1 fruit fly cellular context compared by ENCODE assay signal in genomic region chr3R:11209801-11210402, dm6.
A peak's percentile ranks its signal among the peaks of the same experiment; 100 is the strongest.
TF ChIP-seq lines count a peak whose summit lies in the region.

SdhC (minus strand) TSS chr3R:11209849.
Tctp (plus strand) TSS chr3R:11210247.

TF ChIP-seq in whole organism, embryonic, 481 proteins besides CTCF, POLR2A, EP300 and RAD21 (continued from another document and continues in another):
- TF ChIP-seq GATAe (GFP tag; conservative IDR thresholded peaks at IDR 0.05; lab: Robert Waterston, UW) = no peak
- no peak for TF ChIP-seq ac (GFP tag; optimal IDR thresholded peaks at IDR 0.05; lab: Kevin White, UChicago)
- peak; percentile 6 for TF ChIP-seq D19A (tag; optimal IDR thresholded peaks at IDR 0.05; lab: Kevin White, UChicago)
- TF ChIP-seq CG1602 (GFP tag; optimal IDR thresholded peaks at IDR 0.05; lab: Kevin White, UChicago) = peak; percentile 0
- TF ChIP-seq gt (GFP tag; IDR thresholded peaks at IDR 0.05; lab: Robert Waterston, UW) = no peak
- TF ChIP-seq sens-2 (GFP tag; IDR thresholded peaks at IDR 0.05; lab: Robert Waterston, UW) = no peak
- TF ChIP-seq toy (GFP tag; IDR thresholded peaks at IDR 0.05; lab: Robert Waterston, UW) = no peak
- TF ChIP-seq Taf1 (GFP tag; IDR thresholded peaks at IDR 0.05; lab: Robert Waterston, UW) = no peak
- no peak for TF ChIP-seq CG11093 (GFP tag; IDR thresholded peaks at IDR 0.05; lab: Robert Waterston, UW)
- TF ChIP-seq nerfin-2 (GFP tag; IDR thresholded peaks at IDR 0.05; lab: Robert Waterston, UW; ENCODE audit: partially characterized antibody) = no peak
- TF ChIP-seq CG5953 (GFP tag; IDR thresholded peaks at IDR 0.05; lab: Robert Waterston, UW) = 0 out of 2 replicates have a peak, but pooled peaks have one; percentile 31
- TF ChIP-seq Bgb (GFP tag; IDR thresholded peaks at IDR 0.05; lab: Robert Waterston, UW; ENCODE audit: partially characterized antibody) = peak; percentile 66
- TF ChIP-seq fd96Cb (tag; optimal IDR thresholded peaks at IDR 0.05; lab: Kevin White, UChicago) = no peak
- peak; percentile 33; the same call in 1 of the 2 replicates for TF ChIP-seq NFAT (GFP tag; IDR thresholded peaks at IDR 0.05; lab: Robert Waterston, UW)
- peak; percentile 42 for TF ChIP-seq Blimp-1 (GFP tag; optimal IDR thresholded peaks at IDR 0.05; lab: Kevin White, UChicago)
- TF ChIP-seq hbn (GFP tag; IDR thresholded peaks at IDR 0.05; lab: Robert Waterston, UW; ENCODE audit: partially characterized antibody) = peak; percentile 42; the same call in 1 of the 2 replicates
- TF ChIP-seq scrt (GFP tag; optimal IDR thresholded peaks at IDR 0.05; lab: Kevin White, UChicago) = peak; percentile 32
- no peak for TF ChIP-seq TFAM (GFP tag; optimal IDR thresholded peaks at IDR 0.05; lab: Kevin White, UChicago)
- TF ChIP-seq tx (GFP tag; optimal IDR thresholded peaks at IDR 0.05; lab: Kevin White, UChicago) = no peak
- TF ChIP-seq CG12659 (GFP tag; optimal IDR thresholded peaks at IDR 0.05; lab: Kevin White, UChicago) = peak; percentile 83
- peak; percentile 19 for TF ChIP-seq Elba2 (GFP tag; optimal IDR thresholded peaks at IDR 0.05; lab: Kevin White, UChicago)
- TF ChIP-seq CG4617 (GFP tag; optimal IDR thresholded peaks at IDR 0.05; lab: Kevin White, UChicago; ENCODE audit: borderline replicate concordance) = peak; percentile 38
- TF ChIP-seq tll (GFP tag; optimal IDR thresholded peaks at IDR 0.05; lab: Kevin White, UChicago) = no peak
- peak; percentile 38 for TF ChIP-seq NfI (GFP tag; optimal IDR thresholded peaks at IDR 0.05; lab: Kevin White, UChicago)
- TF ChIP-seq CG18011 (GFP tag; optimal IDR thresholded peaks at IDR 0.05; lab: Kevin White, UChicago) = no peak
- 0 out of 3 replicates have a peak, but pooled peaks have one; percentile 45 for TF ChIP-seq so (GFP tag; IDR thresholded peaks at IDR 0.05; lab: Robert Waterston, UW)
- no peak for TF ChIP-seq CG30431 (GFP tag; optimal IDR thresholded peaks at IDR 0.05; lab: Kevin White, UChicago)
- TF ChIP-seq Hmr (GFP tag; optimal IDR thresholded peaks at IDR 0.05; lab: Kevin White, UChicago) = peak; percentile 73
- TF ChIP-seq ash1 (GFP tag; optimal IDR thresholded peaks at IDR 0.05; lab: Kevin White, UChicago) = no peak
- no peak for TF ChIP-seq sob (GFP tag; IDR thresholded peaks at IDR 0.05; lab: Robert Waterston, UW)
- TF ChIP-seq CG17186 (GFP tag; optimal IDR thresholded peaks at IDR 0.05; lab: Kevin White, UChicago) = peak; percentile 40
- no peak for TF ChIP-seq prd (optimal IDR thresholded peaks at IDR 0.05; lab: Kevin White, UChicago)
- TF ChIP-seq prd (GFP tag; IDR thresholded peaks at IDR 0.05; lab: Robert Waterston, UW) = no peak
- TF ChIP-seq CG7839 (tag; optimal IDR thresholded peaks at IDR 0.05; lab: Kevin White, UChicago) = peak; percentile 23
- no peak for TF ChIP-seq vfl (GFP tag; optimal IDR thresholded peaks at IDR 0.05; lab: Kevin White, UChicago)
- peak; percentile 46 for TF ChIP-seq CG4424 (GFP tag; optimal IDR thresholded peaks at IDR 0.05; lab: Kevin White, UChicago)
- no peak for TF ChIP-seq Myb (GFP tag; optimal IDR thresholded peaks at IDR 0.05; lab: Kevin White, UChicago)
- peak; percentile 13 for TF ChIP-seq CG1233 (GFP tag; optimal IDR thresholded peaks at IDR 0.05; lab: Kevin White, UChicago)
- TF ChIP-seq CG10366 (GFP tag; IDR thresholded peaks at IDR 0.05; lab: Robert Waterston, UW) = no peak
- TF ChIP-seq HLH54F (GFP tag; optimal IDR thresholded peaks at IDR 0.05; lab: Kevin White, UChicago) = peak; percentile 39
- TF ChIP-seq CG31224 (GFP tag; IDR thresholded peaks at IDR 0.05; lab: Robert Waterston, UW) = no peak
- no peak for TF ChIP-seq Rx (GFP tag; IDR thresholded peaks at IDR 0.05; lab: Robert Waterston, UW)
- TF ChIP-seq Nf-YC (tag; optimal IDR thresholded peaks at IDR 0.05; lab: Kevin White, UChicago) = peak; percentile 70
- TF ChIP-seq cwo (GFP tag; optimal IDR thresholded peaks at IDR 0.05; lab: Kevin White, UChicago) = no peak
- peak; percentile 19 for TF ChIP-seq CG33213 (GFP tag; optimal IDR thresholded peaks at IDR 0.05; lab: Kevin White, UChicago)
- TF ChIP-seq Hr51 (GFP tag; optimal IDR thresholded peaks at IDR 0.05; lab: Kevin White, UChicago) = peak; percentile 17 to 60
- no peak for TF ChIP-seq CG1792 (GFP tag; optimal IDR thresholded peaks at IDR 0.05; lab: Kevin White, UChicago)
- TF ChIP-seq chinmo (GFP tag; IDR thresholded peaks at IDR 0.05; lab: Robert Waterston, UW; ENCODE audit: partially characterized antibody) = no peak
- peak; percentile 72 for TF ChIP-seq nmo (GFP tag; optimal IDR thresholded peaks at IDR 0.05; lab: Kevin White, UChicago)
- TF ChIP-seq B-H1 (GFP tag; IDR thresholded peaks at IDR 0.05; lab: Robert Waterston, UW) = no peak
- TF ChIP-seq Chrac-16 (GFP tag; optimal IDR thresholded peaks at IDR 0.05; lab: Kevin White, UChicago) = peak; percentile 27
- TF ChIP-seq CG13894 (tag; optimal IDR thresholded peaks at IDR 0.05; lab: Kevin White, UChicago) = peak; percentile 72
- peak; percentile 46 for TF ChIP-seq Bteb2 (GFP tag; optimal IDR thresholded peaks at IDR 0.05; lab: Kevin White, UChicago)
- no peak for TF ChIP-seq CG32767 (GFP tag; IDR thresholded peaks at IDR 0.05; lab: Robert Waterston, UW)
- no peak for TF ChIP-seq CG11560 (tag; IDR thresholded peaks at IDR 0.05; lab: Robert Waterston, UW)
- peak; percentile 18 for TF ChIP-seq CG3065 (GFP tag; optimal IDR thresholded peaks at IDR 0.05; lab: Kevin White, UChicago)
- TF ChIP-seq Lpt (GFP tag; optimal IDR thresholded peaks at IDR 0.05; lab: Kevin White, UChicago) = no peak
- no peak for TF ChIP-seq Jarid2 (GFP tag; optimal IDR thresholded peaks at IDR 0.05; lab: Kevin White, UChicago)
- TF ChIP-seq CG18599 (GFP tag; optimal IDR thresholded peaks at IDR 0.05; lab: Kevin White, UChicago) = peak; percentile 52
- TF ChIP-seq CG4282 (GFP tag; optimal IDR thresholded peaks at IDR 0.05; lab: Kevin White, UChicago) = no peak
- no peak for TF ChIP-seq CG15011 (GFP tag; optimal IDR thresholded peaks at IDR 0.05; lab: Kevin White, UChicago)
- peak; percentile 41 for TF ChIP-seq lab (GFP tag; optimal IDR thresholded peaks at IDR 0.05; lab: Kevin White, UChicago)
- TF ChIP-seq CG17829 (tag; optimal IDR thresholded peaks at IDR 0.05; lab: Kevin White, UChicago) = peak; percentile 59
- TF ChIP-seq gro (GFP tag; optimal IDR thresholded peaks at IDR 0.05; lab: Kevin White, UChicago) = no peak
- peak; percentile 79 for TF ChIP-seq CG10543 (GFP tag; optimal IDR thresholded peaks at IDR 0.05; lab: Kevin White, UChicago)
- TF ChIP-seq CG4404 (GFP tag; IDR thresholded peaks at IDR 0.05; lab: Robert Waterston, UW) = no peak
- TF ChIP-seq gcm (GFP tag; optimal IDR thresholded peaks at IDR 0.05; lab: Kevin White, UChicago) = peak; percentile 18
- TF ChIP-seq twi (tag; optimal IDR thresholded peaks at IDR 0.05; lab: Kevin White, UChicago) = no peak
- peak; percentile 62 for TF ChIP-seq CG2712 (tag; optimal IDR thresholded peaks at IDR 0.05; lab: Kevin White, UChicago)
- peak; percentile 62 for TF ChIP-seq CG15601 (tag; optimal IDR thresholded peaks at IDR 0.05; lab: Kevin White, UChicago)
- peak; percentile 17 for TF ChIP-seq ewg (GFP tag; optimal IDR thresholded peaks at IDR 0.05; lab: Kevin White, UChicago)
- TF ChIP-seq Ssrp (tag; optimal IDR thresholded peaks at IDR 0.05; lab: Kevin White, UChicago) = no peak
- TF ChIP-seq Dbx (GFP tag; IDR thresholded peaks at IDR 0.05; lab: Robert Waterston, UW) = 0 out of 3 replicates have a peak, but pooled peaks have one; percentile 35
- no peak for TF ChIP-seq CG11398 (GFP tag; optimal IDR thresholded peaks at IDR 0.05; lab: Kevin White, UChicago)
- no peak for TF ChIP-seq CG7357 (GFP tag; IDR thresholded peaks at IDR 0.05; lab: Robert Waterston, UW)
- no peak for TF ChIP-seq Dip2 (GFP tag; IDR thresholded peaks at IDR 0.05; lab: Robert Waterston, UW)
- TF ChIP-seq otp (GFP tag; IDR thresholded peaks at IDR 0.05; lab: Robert Waterston, UW) = no peak
- TF ChIP-seq stwl (tag; optimal IDR thresholded peaks at IDR 0.05; lab: Kevin White, UChicago) = peak; percentile 62
- no peak for TF ChIP-seq CG2889 (GFP tag; IDR thresholded peaks at IDR 0.05; lab: Robert Waterston, UW)
- peak; percentile 3 for TF ChIP-seq slou (GFP tag; optimal IDR thresholded peaks at IDR 0.05; lab: Kevin White, UChicago)
- TF ChIP-seq eyg (GFP tag; optimal IDR thresholded peaks at IDR 0.05; lab: Kevin White, UChicago) = no peak
- TF ChIP-seq CG10147 (GFP tag; optimal IDR thresholded peaks at IDR 0.05; lab: Kevin White, UChicago) = peak; percentile 6
- no peak for TF ChIP-seq hth (optimal IDR thresholded peaks at IDR 0.05; lab: Kevin White, UChicago)
- no peak for TF ChIP-seq danr (GFP tag; IDR thresholded peaks at IDR 0.05; lab: Robert Waterston, UW)
- TF ChIP-seq CG2120 (GFP tag; optimal IDR thresholded peaks at IDR 0.05; lab: Kevin White, UChicago) = peak; percentile 73
- TF ChIP-seq yki (optimal IDR thresholded peaks at IDR 0.05; lab: Kevin White, UChicago) = no peak
- TF ChIP-seq seq (GFP tag; IDR thresholded peaks at IDR 0.05; lab: Robert Waterston, UW) = no peak
- TF ChIP-seq Atf3 (GFP tag; optimal IDR thresholded peaks at IDR 0.05; lab: Kevin White, UChicago) = no peak
- TF ChIP-seq CG18764 (GFP tag; optimal IDR thresholded peaks at IDR 0.05; lab: Kevin White, UChicago) = peak; percentile 2
- TF ChIP-seq CG11723 (GFP tag; optimal IDR thresholded peaks at IDR 0.05; lab: Kevin White, UChicago) = no peak
- TF ChIP-seq Dfd (GFP tag; optimal IDR thresholded peaks at IDR 0.05; lab: Kevin White, UChicago) = no peak
- no peak for TF ChIP-seq HLH3B (GFP tag; IDR thresholded peaks at IDR 0.05; lab: Robert Waterston, UW)
- TF ChIP-seq CG11695 (GFP tag; IDR thresholded peaks at IDR 0.05; lab: Robert Waterston, UW) = no peak
- TF ChIP-seq CG6791 (GFP tag; IDR thresholded peaks at IDR 0.05; lab: Robert Waterston, UW; ENCODE audit: partially characterized antibody) = peak; percentile 62
- TF ChIP-seq Lim3 (GFP tag; IDR thresholded peaks at IDR 0.05; lab: Robert Waterston, UW) = no peak
- TF ChIP-seq vvl (GFP tag; IDR thresholded peaks at IDR 0.05; lab: Robert Waterston, UW) = 0 out of 2 replicates have a peak, but pooled peaks have one; percentile 34
- TF ChIP-seq CG32532 (GFP tag; IDR thresholded peaks at IDR 0.05; lab: Robert Waterston, UW) = peak; percentile 57
- TF ChIP-seq CG6854 (GFP tag; optimal IDR thresholded peaks at IDR 0.05; lab: Kevin White, UChicago) = no peak
- TF ChIP-seq CG2678 (tag; optimal IDR thresholded peaks at IDR 0.05; lab: Kevin White, UChicago) = peak; percentile 52
- no peak for TF ChIP-seq CG8944 (GFP tag; optimal IDR thresholded peaks at IDR 0.05; lab: Kevin White, UChicago)
- peak; percentile 27 for TF ChIP-seq mirr (GFP tag; optimal IDR thresholded peaks at IDR 0.05; lab: Kevin White, UChicago)
- no peak for TF ChIP-seq dysf (GFP tag; IDR thresholded peaks at IDR 0.05; lab: Robert Waterston, UW)
- peak; percentile 16 for TF ChIP-seq Nf-YB (GFP tag; optimal IDR thresholded peaks at IDR 0.05; lab: Kevin White, UChicago)
- peak; percentile 54 for TF ChIP-seq CG34376 (GFP tag; optimal IDR thresholded peaks at IDR 0.05; lab: Kevin White, UChicago)
- TF ChIP-seq CG14014 (GFP tag; IDR thresholded peaks at IDR 0.05; lab: Robert Waterston, UW) = no peak
- no peak for TF ChIP-seq dan (GFP tag; IDR thresholded peaks at IDR 0.05; lab: Robert Waterston, UW)
- TF ChIP-seq sqz (GFP tag; optimal IDR thresholded peaks at IDR 0.05; lab: Kevin White, UChicago) = no peak
- no peak for TF ChIP-seq lmd (GFP tag; IDR thresholded peaks at IDR 0.05; lab: Robert Waterston, UW)
- peak; percentile 51 for TF ChIP-seq HLHmδ (GFP tag; optimal IDR thresholded peaks at IDR 0.05; lab: Kevin White, UChicago)
- peak; percentile 7 for TF ChIP-seq Dip3 (GFP tag; optimal IDR thresholded peaks at IDR 0.05; lab: Kevin White, UChicago)
- no peak for TF ChIP-seq CG7928 (GFP tag; optimal IDR thresholded peaks at IDR 0.05; lab: Kevin White, UChicago)
- peak; percentile 72 for TF ChIP-seq bigmax (GFP tag; optimal IDR thresholded peaks at IDR 0.05; lab: Kevin White, UChicago)
- peak; percentile 23; the same call in 2 of the 3 replicates for TF ChIP-seq CG11456 (GFP tag; IDR thresholded peaks at IDR 0.05; lab: Robert Waterston, UW)
- no peak for TF ChIP-seq Kr (GFP tag; optimal IDR thresholded peaks at IDR 0.05; lab: Kevin White, UChicago)
- peak; percentile 72 for TF ChIP-seq Sry-δ (GFP tag; optimal IDR thresholded peaks at IDR 0.05; lab: Kevin White, UChicago)
- TF ChIP-seq Ravus (GFP tag; IDR thresholded peaks at IDR 0.05; lab: Robert Waterston, UW) = no peak
- TF ChIP-seq insv (GFP tag; optimal IDR thresholded peaks at IDR 0.05; lab: Kevin White, UChicago) = peak in 1 of 2 experiments; percentile 15
- TF ChIP-seq Max (GFP tag; optimal IDR thresholded peaks at IDR 0.05; lab: Kevin White, UChicago) = peak; percentile 72
- TF ChIP-seq Rfx (GFP tag; IDR thresholded peaks at IDR 0.05; lab: Robert Waterston, UW) = peak; percentile 37
- TF ChIP-seq CG3838 (GFP tag; optimal IDR thresholded peaks at IDR 0.05; lab: Kevin White, UChicago) = no peak
- no peak for TF ChIP-seq CG12744 (GFP tag; optimal IDR thresholded peaks at IDR 0.05; lab: Kevin White, UChicago)
- TF ChIP-seq ssp (GFP tag; IDR thresholded peaks at IDR 0.05; lab: Robert Waterston, UW) = no peak
- TF ChIP-seq MESR4 (GFP tag; optimal IDR thresholded peaks at IDR 0.05; lab: Kevin White, UChicago) = peak; percentile 94
- TF ChIP-seq Hmx (GFP tag; optimal IDR thresholded peaks at IDR 0.05; lab: Kevin White, UChicago) = peak; percentile 17
- TF ChIP-seq ara (GFP tag; IDR thresholded peaks at IDR 0.05; lab: Robert Waterston, UW) = no peak
- peak; percentile 51 for TF ChIP-seq CG15269 (tag; optimal IDR thresholded peaks at IDR 0.05; lab: Kevin White, UChicago)
- TF ChIP-seq CG17328 (GFP tag; IDR thresholded peaks at IDR 0.05; lab: Robert Waterston, UW) = no peak
- no peak for TF ChIP-seq sd (tag; optimal IDR thresholded peaks at IDR 0.05; lab: Kevin White, UChicago)
- TF ChIP-seq zfh1 (GFP tag; IDR thresholded peaks at IDR 0.05; lab: Robert Waterston, UW) = no peak; the same call in 2 of the 3 replicates
- TF ChIP-seq Sry-β (GFP tag; optimal IDR thresholded peaks at IDR 0.05; lab: Kevin White, UChicago) = no peak
- TF ChIP-seq YL-1 (GFP tag; optimal IDR thresholded peaks at IDR 0.05; lab: Kevin White, UChicago) = peak; percentile 90
- no peak for TF ChIP-seq pita (GFP tag; optimal IDR thresholded peaks at IDR 0.05; lab: Kevin White, UChicago)
- TF ChIP-seq jigr1 (GFP tag; IDR thresholded peaks at IDR 0.05; lab: Robert Waterston, UW) = no peak
- TF ChIP-seq repo (GFP tag; optimal IDR thresholded peaks at IDR 0.05; lab: Kevin White, UChicago) = no peak
- TF ChIP-seq Doc2 (GFP tag; IDR thresholded peaks at IDR 0.05; lab: Robert Waterston, UW) = no peak
